Fruit fly (Drosophila melanogaster) whole organism, prepupa: ENCODE measurements around the gene aurA.

Source experiments
- Blimp-1 ChIP-seq: fragments of 200-800 bp; sonication (Bioruptor generic); optimal IDR thresholded peaks from 3 replicates; lab custom pipeline; 2017; ENCODE audit warnings: missing biosample characterization, missing genetic modification characterization, mild to moderate bottlenecking, moderate library complexity, missing genetic modification reagents
- CG10631 ChIP-seq: fragments of 200-800 bp; sonication (Bioruptor generic); optimal IDR thresholded peaks from 2 replicates; lab custom pipeline; 2016; ENCODE audit warnings: missing biosample characterization, missing genetic modification characterization
- CG10669 ChIP-seq: fragments of 200-800 bp; sonication (Bioruptor generic); optimal IDR thresholded peaks from 3 replicates; lab custom pipeline; 2018; ENCODE audit warnings: missing biosample characterization, mild to moderate bottlenecking, missing genetic modification characterization, moderate library complexity
- CG11762 ChIP-seq: fragments of 200-800 bp; sonication (Bioruptor generic); optimal IDR thresholded peaks from 3 replicates; lab custom pipeline; 2016; ENCODE audit warnings: missing biosample characterization, missing genetic modification characterization; ENCODE audit not compliant: insufficient read depth
- CG16779 ChIP-seq: fragments of 200-800 bp; sonication (Bioruptor generic); optimal IDR thresholded peaks from 3 replicates; lab custom pipeline; 2017; ENCODE audit warnings: missing biosample characterization, mild to moderate bottlenecking, missing genetic modification characterization
- CG3032 ChIP-seq: fragments of 200-800 bp; optimal IDR thresholded peaks from 2 replicates; lab custom pipeline; 2019; ENCODE audit warnings: missing biosample characterization, mild to moderate bottlenecking, missing genetic modification characterization, moderate library complexity
- CG31627 ChIP-seq: fragments of 200-800 bp; sonication (Bioruptor generic); optimal IDR thresholded peaks from 3 replicates; lab custom pipeline; 2016; ENCODE audit warnings: missing biosample characterization, missing genetic modification characterization
- CG32006 ChIP-seq: fragments of 200-800 bp; sonication (Bioruptor generic); optimal IDR thresholded peaks from 3 replicates; lab custom pipeline; 2017; ENCODE audit warnings: missing biosample characterization, mild to moderate bottlenecking, missing genetic modification characterization
- CG34406 ChIP-seq: fragments of 200-800 bp; sonication (Bioruptor generic); optimal IDR thresholded peaks from 3 replicates; lab custom pipeline; 2016; ENCODE audit warnings: missing biosample characterization, missing genetic modification characterization
- CG6276 ChIP-seq: fragments of 200-800 bp; sonication (Bioruptor generic); optimal IDR thresholded peaks from 2 replicates; lab custom pipeline; 2017; ENCODE audit warnings: missing biosample characterization, mild to moderate bottlenecking, missing genetic modification characterization
- CG6792 ChIP-seq: fragments of 200-800 bp; sonication (Bioruptor generic); optimal IDR thresholded peaks from 3 replicates; lab custom pipeline; 2016; ENCODE audit warnings: missing biosample characterization, missing genetic modification characterization
- CG6854 ChIP-seq: fragments of 200-800 bp; sonication (Bioruptor generic); optimal IDR thresholded peaks from 2 replicates; lab custom pipeline; 2017; ENCODE audit warnings: missing biosample characterization, mild to moderate bottlenecking, missing genetic modification characterization
- CG7368 ChIP-seq: fragments of 200-800 bp; sonication (Bioruptor generic); optimal IDR thresholded peaks from 3 replicates; lab custom pipeline; 2016; ENCODE audit warnings: missing biosample characterization, missing genetic modification characterization
- CG8119 ChIP-seq: fragments of 200-800 bp; sonication (Bioruptor generic); IDR thresholded peaks from 3 replicates; pipeline ENCODE4 v1.3.6; 2022; ENCODE audit warnings: missing biosample characterization, missing genetic modification characterization
- CG8319 ChIP-seq: fragments of 200-800 bp; sonication (Bioruptor generic); optimal IDR thresholded peaks from 3 replicates; lab custom pipeline; 2016; ENCODE audit warnings: missing biosample characterization, missing genetic modification characterization
- CG8632 ChIP-seq: fragments of 200-800 bp; sonication (Bioruptor generic); optimal IDR thresholded peaks from 3 replicates; lab custom pipeline; 2016; ENCODE audit warnings: missing biosample characterization, missing genetic modification characterization
- CG9139 ChIP-seq: fragments of 200-800 bp; sonication (Bioruptor generic); optimal IDR thresholded peaks from 3 replicates; lab custom pipeline; 2017; ENCODE audit warnings: missing biosample characterization, mild to moderate bottlenecking, missing genetic modification characterization
- Eip78C ChIP-seq: fragments of 200-800 bp; sonication (Bioruptor generic); peaks from one replicate; lab custom pipeline; 2016; ENCODE audit warnings: missing biosample characterization, missing genetic modification characterization
- Eip93F ChIP-seq: fragments of 200-800 bp; sonication (Bioruptor generic); optimal IDR thresholded peaks from 2 replicates; lab custom pipeline; 2016; ENCODE audit warnings: missing biosample characterization, mild to moderate bottlenecking, missing genetic modification characterization
- Ets21C ChIP-seq: fragments of 200-800 bp; sonication (Bioruptor generic); optimal IDR thresholded peaks from 3 replicates; lab custom pipeline; 2016; ENCODE audit warnings: missing biosample characterization, missing genetic modification characterization
- Ets96B ChIP-seq: fragments of 200-800 bp; optimal IDR thresholded peaks from 2 replicates; lab custom pipeline; 2019; ENCODE audit warnings: missing biosample characterization, mild to moderate bottlenecking, missing genetic modification characterization, moderate library complexity
- Gug ChIP-seq: fragments of 200-800 bp; sonication (Bioruptor generic); IDR thresholded peaks from 2 replicates; pipeline ENCODE4 v1.3.6; 2022; ENCODE audit warnings: missing biosample characterization, missing genetic modification characterization
- Hr4 ChIP-seq: fragments of 200-800 bp; sonication (Bioruptor generic); optimal IDR thresholded peaks from 3 replicates; lab custom pipeline; 2016; ENCODE audit warnings: missing biosample characterization, missing genetic modification characterization
- Lpt ChIP-seq: fragments of 200-800 bp; sonication (Bioruptor generic); optimal IDR thresholded peaks from 3 replicates; lab custom pipeline; 2016; ENCODE audit warnings: missing biosample characterization, missing genetic modification characterization
- Met ChIP-seq: fragments of 200-800 bp; sonication (Bioruptor generic); optimal IDR thresholded peaks from 3 replicates; lab custom pipeline; 2016; ENCODE audit warnings: missing biosample characterization, missing genetic modification characterization
- OdsH ChIP-seq: fragments of 200-800 bp; sonication (Bioruptor generic); optimal IDR thresholded peaks from 3 replicates; lab custom pipeline; 2016; ENCODE audit warnings: missing biosample characterization, missing genetic modification characterization
- Sox102F ChIP-seq: fragments of 200-800 bp; sonication (Bioruptor generic); optimal IDR thresholded peaks from 2 replicates; lab custom pipeline; 2016; ENCODE audit warnings: missing biosample characterization, mild to moderate bottlenecking, missing genetic modification characterization
- Sox14 ChIP-seq: fragments of 200-800 bp; sonication (Bioruptor generic); optimal IDR thresholded peaks from 3 replicates; lab custom pipeline; 2016; ENCODE audit warnings: missing biosample characterization, missing genetic modification characterization
- achi ChIP-seq: fragments of 200-800 bp; sonication (Bioruptor generic); optimal IDR thresholded peaks from 3 replicates; lab custom pipeline; 2016; ENCODE audit warnings: missing biosample characterization, missing genetic modification characterization
- acj6 ChIP-seq: fragments of 200-800 bp; sonication (Bioruptor generic); optimal IDR thresholded peaks from 3 replicates; lab custom pipeline; 2016; ENCODE audit warnings: missing biosample characterization, missing genetic modification characterization
- cyc ChIP-seq: fragments of 200-800 bp; sonication (Bioruptor generic); optimal IDR thresholded peaks from 3 replicates; lab custom pipeline; 2016; ENCODE audit warnings: missing biosample characterization, missing genetic modification characterization
- dac ChIP-seq: fragments of 200-800 bp; sonication (Bioruptor generic); optimal IDR thresholded peaks from 2 replicates; lab custom pipeline; 2017; ENCODE audit warnings: missing biosample characterization, mild to moderate bottlenecking, missing genetic modification characterization
- dsx ChIP-seq: fragments of 200-800 bp; optimal IDR thresholded peaks from 3 replicates; lab custom pipeline; 2019; ENCODE audit warnings: missing biosample characterization, mild to moderate bottlenecking, missing genetic modification characterization, moderate library complexity; ENCODE audit not compliant: poor library complexity, severe bottlenecking
- eg ChIP-seq: fragments of 200-800 bp; sonication (Bioruptor generic); IDR thresholded peaks from 3 replicates; pipeline ENCODE4 v1.3.6; 2022; ENCODE audit warnings: missing biosample characterization, missing genetic modification characterization
- esn ChIP-seq: fragments of 200-800 bp; sonication (Bioruptor generic); optimal IDR thresholded peaks from 2 replicates; lab custom pipeline; 2016; ENCODE audit warnings: missing biosample characterization, mild to moderate bottlenecking, missing genetic modification characterization, moderate library complexity
- fd59A ChIP-seq: fragments of 200-800 bp; sonication (Bioruptor generic); optimal IDR thresholded peaks from 2 replicates; lab custom pipeline; 2017; ENCODE audit warnings: missing biosample characterization, mild to moderate bottlenecking, missing genetic modification characterization, missing genetic modification reagents
- fd85E ChIP-seq: fragments of 200-800 bp; sonication (Bioruptor generic); optimal IDR thresholded peaks from 3 replicates; lab custom pipeline; 2016; ENCODE audit warnings: missing biosample characterization, missing genetic modification characterization
- fkh ChIP-seq: fragments of 200-800 bp; sonication (Bioruptor generic); optimal IDR thresholded peaks from 3 replicates; lab custom pipeline; 2017; ENCODE audit warnings: missing biosample characterization, mild to moderate bottlenecking, missing genetic modification characterization, moderate library complexity
- net ChIP-seq: fragments of 200-800 bp; sonication (Bioruptor generic); optimal IDR thresholded peaks from 3 replicates; lab custom pipeline; 2016; ENCODE audit warnings: missing biosample characterization, missing genetic modification characterization
- pdm3 ChIP-seq: fragments of 200-800 bp; sonication (Bioruptor generic); optimal IDR thresholded peaks from 3 replicates; lab custom pipeline; 2016; ENCODE audit warnings: missing biosample characterization, missing genetic modification characterization
- salr ChIP-seq, 2 experiments: fragments of 200-800 bp; sonication (Bioruptor generic); optimal IDR thresholded peaks; 3 replicates each; lab custom pipeline; 2016 to 2018; ENCODE audit warnings: missing biosample characterization in 2 of 2, missing genetic modification characterization in 2 of 2, mild to moderate bottlenecking in 1 of 2
- spab ChIP-seq: fragments of 200-800 bp; sonication (Bioruptor generic); optimal IDR thresholded peaks from 2 replicates; lab custom pipeline; 2017; ENCODE audit warnings: missing biosample characterization, mild to moderate bottlenecking, missing genetic modification characterization, missing genetic modification reagents
- ss ChIP-seq, 2 experiments: fragments of 200-800 bp; sonication (Bioruptor generic); optimal IDR thresholded peaks; 2 replicates in 1 of 2; 3 replicates in 1 of 2; lab custom pipeline; 2017 to 2018; ENCODE audit warnings: mild to moderate bottlenecking in 2 of 2, missing biosample characterization in 2 of 2, missing genetic modification characterization in 2 of 2, moderate library complexity in 1 of 2
- svp ChIP-seq: fragments of 200-800 bp; sonication (Bioruptor generic); peaks from one replicate; lab custom pipeline; 2016; ENCODE audit warnings: missing biosample characterization, missing genetic modification characterization
- topi ChIP-seq: fragments of 200-800 bp; sonication (Bioruptor generic); optimal IDR thresholded peaks from 3 replicates; lab custom pipeline; 2016; ENCODE audit warnings: missing biosample characterization, missing genetic modification characterization

Gene aurA

dm6 chr3R:11989996-11990395 lies 27.1 kb downstream of the aurA start:
- TF ChIP-seq CG8632 (GFP tag; lab: Kevin White, UChicago) (no peak), topi (GFP tag; lab: Kevin White, UChicago) (no peak), acj6 (no peak), Hr4 (no peak), Blimp-1 (no peak), CG11762 (GFP tag; lab: Kevin White, UChicago) (no peak), CG10669 (GFP tag; lab: Kevin White, UChicago) (no peak), fkh (GFP tag; lab: Kevin White, UChicago) (no peak), CG34406 (GFP tag; lab: Kevin White, UChicago) (no peak), achi (GFP tag; lab: Kevin White, UChicago) (no peak), Ets21C (GFP tag; lab: Kevin White, UChicago) (no peak), CG7368 (GFP tag; lab: Kevin White, UChicago) (no peak), dac (no peak), ss (GFP tag; optimal IDR thresholded peaks at IDR 0.05; lab: Kevin White, UChicago) (no peak), CG6276 (GFP tag; lab: Kevin White, UChicago) (no peak), dsx (GFP tag; lab: Kevin White, UChicago) (no peak), pdm3 (GFP tag; lab: Kevin White, UChicago) (no peak), spab (GFP tag; lab: Kevin White, UChicago) (no peak)

dm6 chr3R:11991538-11992164 lies 28.7 kb downstream of the aurA start:
- peak; percentile 67 for TF ChIP-seq Eip78C
- no peak for TF ChIP-seq salr (GFP tag; optimal IDR thresholded peaks at IDR 0.05; lab: Kevin White, UChicago)
- no peak for TF ChIP-seq CG9139 (GFP tag; lab: Kevin White, UChicago)
- peak; percentile 23 for TF ChIP-seq Sox102F (GFP tag; lab: Kevin White, UChicago)
- no peak for TF ChIP-seq Lpt (GFP tag; lab: Kevin White, UChicago)
- TF ChIP-seq Blimp-1: peak; percentile 10
- TF ChIP-seq CG6854 (GFP tag; lab: Kevin White, UChicago): peak; percentile 80
- TF ChIP-seq svp (GFP tag; lab: Kevin White, UChicago): peak; percentile 90
- peak; percentile 60 for TF ChIP-seq fkh (GFP tag; lab: Kevin White, UChicago)

- TF ChIP-seq CG6854 (GFP tag; lab: Kevin White, UChicago) (peak; percentile 56), CG32006 (GFP tag; lab: Kevin White, UChicago) (no peak), CG10669 (GFP tag; lab: Kevin White, UChicago) (no peak), CG8632 (GFP tag; lab: Kevin White, UChicago) (no peak), cyc (GFP tag; lab: Kevin White, UChicago) (no peak), Sox14 (no peak), svp (GFP tag; lab: Kevin White, UChicago) (peak; percentile 77), CG34406 (GFP tag; lab: Kevin White, UChicago) (no peak), CG6276 (GFP tag; lab: Kevin White, UChicago) (no peak), Gug (GFP tag; lab: Robert Waterston, UW) (no peak), esn (GFP tag; lab: Kevin White, UChicago) (peak; percentile 2), fd59A (no peak), net (GFP tag; lab: Kevin White, UChicago) (no peak), Ets96B (no peak), Met (GFP tag; lab: Kevin White, UChicago) (no peak), eg (GFP tag; lab: Robert Waterston, UW) (no peak), Lpt (GFP tag; lab: Kevin White, UChicago) (peak; percentile 42), Eip93F (no peak), OdsH (no peak), CG9139 (GFP tag; lab: Kevin White, UChicago) (peak; percentile 39), CG6792 (GFP tag; lab: Kevin White, UChicago) (no peak), Blimp-1 (no peak), fd85E (no peak), Ets21C (GFP tag; lab: Kevin White, UChicago) (no peak), CG16779 (tag; lab: Kevin White, UChicago) (peak; percentile 0), CG8319 (no peak), CG3032 (tag; lab: Kevin White, UChicago) (peak; percentile 6), CG8119 (GFP tag; lab: Robert Waterston, UW) (no peak), CG31627 (GFP tag; lab: Kevin White, UChicago) (no peak), CG10631 (GFP tag; lab: Kevin White, UChicago) (no peak)
Observed at dm6 chr3R:11992934-11993670, 30.2 kb downstream of the aurA start, which contains the start of gene mfas. Gene mfas (minus strand): TSS chr3R:11993315.
